Worm (Caenorhabditis elegans) whole organism, late embryonic: ENCODE data around the gene T20B12.7.

Source experiments
- F13H6.1 ChIP-seq: sonication (generic microtip); optimal IDR thresholded peaks from 2 replicates; lab custom pipeline; 2016; ENCODE audit warnings: missing genetic modification characterization, missing compliant biosample characterization
- K09A11.1 ChIP-seq: sonication (generic microtip); optimal IDR thresholded peaks from 2 replicates; lab custom pipeline; 2017; ENCODE audit warnings: antibody characterized with exemption, mild to moderate bottlenecking, missing genetic modification characterization, missing compliant biosample characterization; ENCODE audit not compliant: insufficient read depth
- ama-1 ChIP-seq: fragments of 150-350 bp; optimal IDR thresholded peaks from 2 replicates; lab custom pipeline; 2014
- ceh-18 ChIP-seq: sonication (generic microtip); optimal IDR thresholded peaks from 2 replicates; lab custom pipeline; 2016; ENCODE audit warnings: missing genetic modification characterization, missing compliant biosample characterization
- ceh-30 ChIP-seq: fragments of 150-350 bp; optimal IDR thresholded peaks from 2 replicates; lab custom pipeline; 2014; ENCODE audit warnings: missing biosample characterization, missing genetic modification characterization
- eyg-1 ChIP-seq: sonication (generic microtip); optimal IDR thresholded peaks from 2 replicates; lab custom pipeline; 2016; ENCODE audit warnings: missing genotype, missing genetic modification characterization, missing compliant biosample characterization
- hlh-13 ChIP-seq: fragments of 200-800 bp; sonication (Bioruptor generic); optimal IDR thresholded peaks from 2 replicates; lab custom pipeline; 2018; ENCODE audit warnings: mild to moderate bottlenecking, missing genetic modification characterization, missing compliant biosample characterization
- lin-11 ChIP-seq: fragments of 200-800 bp; sonication (Bioruptor generic); optimal IDR thresholded peaks from 2 replicates; lab custom pipeline; 2018; ENCODE audit warnings: mild to moderate bottlenecking, missing genetic modification characterization, missing compliant biosample characterization
- nhr-11 ChIP-seq: fragments of 150-350 bp; optimal IDR thresholded peaks from 2 replicates; lab custom pipeline; 2014; ENCODE audit warnings: missing biosample characterization, missing genetic modification characterization
- pqm-1 ChIP-seq: sonication (generic microtip); optimal IDR thresholded peaks from 2 replicates; lab custom pipeline; 2016; ENCODE audit warnings: missing genetic modification characterization, missing compliant biosample characterization
- ref-2 ChIP-seq: sonication (generic microtip); optimal IDR thresholded peaks from 2 replicates; lab custom pipeline; 2016; ENCODE audit warnings: missing genetic modification characterization, missing compliant biosample characterization
- ttx-3 ChIP-seq: sonication (generic microtip); optimal IDR thresholded peaks from 2 replicates; lab custom pipeline; 2016; ENCODE audit warnings: missing genetic modification reagents, missing genetic modification characterization, missing compliant biosample characterization
- unc-86 ChIP-seq: sonication (generic microtip); optimal IDR thresholded peaks from 2 replicates; lab custom pipeline; 2016; ENCODE audit warnings: missing genetic modification characterization, missing compliant biosample characterization

DNA sequence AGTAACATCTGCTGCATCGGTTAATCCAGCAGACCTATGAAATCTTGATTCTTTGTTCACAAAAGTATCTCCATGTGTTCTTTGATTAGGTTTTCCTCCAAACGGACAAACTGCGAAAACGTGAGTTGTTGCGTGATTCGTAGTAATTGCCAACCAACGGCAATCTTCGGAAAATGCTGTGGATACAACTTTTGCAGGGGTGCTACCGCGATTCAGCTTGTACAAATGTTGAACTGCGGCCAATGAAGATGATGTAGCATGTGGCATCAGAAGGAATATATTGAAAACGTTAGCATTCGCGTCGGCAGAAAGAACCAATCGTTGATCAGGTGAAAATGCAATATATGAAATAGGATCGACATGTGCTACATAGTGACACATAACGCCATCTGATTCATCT lies 47.2 kb downstream of the T20B12.7 start:
- TF ChIP-seq ama-1 (no peak), ceh-18 (tag; lab: Kevin White, UChicago) (no peak), hlh-13 (GFP tag; lab: Kevin White, UChicago) (no peak), eyg-1 (no peak), pqm-1 (tag; lab: Kevin White, UChicago) (no peak), ttx-3 (tag; lab: Kevin White, UChicago) (no peak), K09A11.1 (no peak), lin-11 (no peak), F13H6.1 (tag; lab: Kevin White, UChicago) (no peak), unc-86 (tag; lab: Kevin White, UChicago) (no peak), ceh-30 (no peak), nhr-11 (no peak), ref-2 (tag; lab: Kevin White, UChicago) (no peak)
